Worm (Caenorhabditis elegans) whole organism, L2 larva: ENCODE results near the gene nhr-123.

Experiments used
- C34F6.9 ChIP-seq: fragments of 150-350 bp; optimal IDR thresholded peaks from 2 replicates; lab custom pipeline; 2014; ENCODE audit warnings: missing biosample characterization, missing genetic modification characterization
- R02D3.7 ChIP-seq: fragments of 150-350 bp; optimal IDR thresholded peaks from 2 replicates; lab custom pipeline; 2014; ENCODE audit warnings: missing biosample characterization, missing genetic modification characterization
- Y55F3AM.14 ChIP-seq: fragments of 200-800 bp; sonication (Bioruptor generic); optimal IDR thresholded peaks from 2 replicates; lab custom pipeline; 2018; ENCODE audit warnings: mild to moderate bottlenecking, missing genetic modification characterization, missing compliant biosample characterization
- ZK546.5 ChIP-seq: sonication (generic microtip); optimal IDR thresholded peaks from 2 replicates; lab custom pipeline; 2017; ENCODE audit warnings: missing biosample characterization, missing genetic modification characterization
- ama-1 ChIP-seq: fragments of 150-350 bp; optimal IDR thresholded peaks from 2 replicates; lab custom pipeline; 2018; ENCODE audit warnings: inconsistent platforms
- blmp-1 ChIP-seq: sonication (generic microtip); optimal IDR thresholded peaks from 2 replicates; lab custom pipeline; 2017; ENCODE audit warnings: missing genetic modification characterization, mild to moderate bottlenecking, missing compliant biosample characterization, antibody characterized with exemption, moderate library complexity; ENCODE audit not compliant: insufficient read depth
- ceh-16 ChIP-seq: fragments of 150-350 bp; optimal IDR thresholded peaks from 2 replicates; lab custom pipeline; 2014; ENCODE audit warnings: missing biosample characterization, missing genetic modification characterization
- ceh-82 ChIP-seq: fragments of 150-350 bp; optimal IDR thresholded peaks from 2 replicates; lab custom pipeline; 2014; ENCODE audit warnings: missing biosample characterization, missing genetic modification characterization
- dmd-4 ChIP-seq: sonication (generic microtip); optimal IDR thresholded peaks from 2 replicates; lab custom pipeline; 2017; ENCODE audit warnings: missing biosample characterization, missing genetic modification characterization
- elt-1 ChIP-seq: fragments of 150-350 bp; optimal IDR thresholded peaks from 2 replicates; lab custom pipeline; 2014; ENCODE audit warnings: missing biosample characterization, missing genetic modification characterization
- fos-1 ChIP-seq: fragments of 150-350 bp; optimal IDR thresholded peaks from 2 replicates; lab custom pipeline; 2014; ENCODE audit warnings: missing biosample characterization, missing genetic modification characterization
- gmeb-1 ChIP-seq: fragments of 150-350 bp; optimal IDR thresholded peaks from 2 replicates; lab custom pipeline; 2014; ENCODE audit warnings: missing biosample characterization, missing genetic modification characterization
- lin-11 ChIP-seq: fragments of 150-350 bp; sonication (generic microtip); optimal IDR thresholded peaks from 2 replicates; lab custom pipeline; 2014; ENCODE audit warnings: missing biosample characterization, missing genetic modification characterization, inconsistent platforms, mixed read lengths
- lin-13 ChIP-seq: fragments of 150-350 bp; optimal IDR thresholded peaks from 2 replicates; lab custom pipeline; 2014; ENCODE audit warnings: missing biosample characterization, missing genetic modification reagents, missing genetic modification characterization
- lsy-2 ChIP-seq, 2 experiments: fragments of 150-350 bp in 1 of 2; sonication (generic microtip) in 1 of 2; optimal IDR thresholded peaks; 2 replicates each; lab custom pipeline; 2014 to 2017; ENCODE audit warnings: missing biosample characterization in 2 of 2, missing genetic modification characterization in 2 of 2
- mbf-1 ChIP-seq: sonication (generic microtip); optimal IDR thresholded peaks from 2 replicates; lab custom pipeline; 2017; ENCODE audit warnings: missing biosample characterization, missing genetic modification characterization
- nhr-10 ChIP-seq: sonication (generic microtip); optimal IDR thresholded peaks from 2 replicates; lab custom pipeline; 2017; ENCODE audit warnings: missing biosample characterization, missing genetic modification characterization
- nhr-12 ChIP-seq: fragments of 150-350 bp; optimal IDR thresholded peaks from 2 replicates; lab custom pipeline; 2014; ENCODE audit warnings: missing biosample characterization, missing genetic modification characterization
- nhr-129 ChIP-seq: fragments of 150-350 bp; optimal IDR thresholded peaks from 2 replicates; lab custom pipeline; 2014; ENCODE audit warnings: missing biosample characterization, missing genetic modification characterization
- nhr-21 ChIP-seq: fragments of 150-350 bp; optimal IDR thresholded peaks from 2 replicates; lab custom pipeline; 2014; ENCODE audit warnings: missing biosample characterization, missing genetic modification characterization
- nhr-23 ChIP-seq: fragments of 150-350 bp; optimal IDR thresholded peaks from 2 replicates; lab custom pipeline; 2014; ENCODE audit warnings: missing biosample characterization, missing genetic modification reagents, missing genetic modification characterization
- nhr-237 ChIP-seq: fragments of 150-350 bp; optimal IDR thresholded peaks from 2 replicates; lab custom pipeline; 2014; ENCODE audit warnings: missing biosample characterization, missing genetic modification characterization
- nhr-25 ChIP-seq: fragments of 150-350 bp; sonication (generic microtip); optimal IDR thresholded peaks from 3 replicates; lab custom pipeline; 2014; ENCODE audit warnings: missing biosample characterization, missing genetic modification characterization
- nhr-6 ChIP-seq: fragments of 150-350 bp; optimal IDR thresholded peaks from 2 replicates; lab custom pipeline; 2014; ENCODE audit warnings: missing biosample characterization, missing genetic modification characterization
- nhr-77 ChIP-seq: fragments of 150-350 bp; optimal IDR thresholded peaks from 2 replicates; lab custom pipeline; 2014; ENCODE audit warnings: missing biosample characterization, missing genetic modification characterization
- peb-1 ChIP-seq: fragments of 150-350 bp; optimal IDR thresholded peaks from 2 replicates; lab custom pipeline; 2014; ENCODE audit warnings: missing biosample characterization, missing genetic modification characterization
- sem-4 ChIP-seq: fragments of 150-350 bp; optimal IDR thresholded peaks from 2 replicates; lab custom pipeline; 2014; ENCODE audit warnings: missing biosample characterization, missing genetic modification reagents, missing genetic modification characterization
- skn-1 ChIP-seq: sonication (generic microtip); optimal IDR thresholded peaks from 2 replicates; lab custom pipeline; 2017; ENCODE audit warnings: missing biosample characterization, missing genetic modification characterization
- sma-3 ChIP-seq: sonication (generic microtip); optimal IDR thresholded peaks from 2 replicates; lab custom pipeline; 2016; ENCODE audit warnings: missing genetic modification reagents, missing genetic modification characterization, missing compliant biosample characterization
- unc-62 ChIP-seq: fragments of 150-350 bp; optimal IDR thresholded peaks from 2 replicates; lab custom pipeline; 2014; ENCODE audit warnings: missing biosample characterization, missing genetic modification reagents, missing genetic modification characterization
- ztf-11 ChIP-seq: sonication (generic microtip); optimal IDR thresholded peaks from 2 replicates; lab custom pipeline; 2017; ENCODE audit warnings: missing biosample characterization, missing genetic modification characterization
- ztf-4 ChIP-seq: fragments of 150-350 bp; optimal IDR thresholded peaks from 2 replicates; lab custom pipeline; 2014; ENCODE audit warnings: missing biosample characterization, missing genetic modification characterization

The nhr-123 gene

ce11 chrV:438094-438493 lies 13.2 kb upstream of the nhr-123 start, which contains the start of gene B0554.1:
Gene B0554.1, plus strand, starts transcription at chrV:438394.
- TF ChIP-seq Y55F3AM.14 (GFP tag; lab: Kevin White, UChicago), result no peak
- TF ChIP-seq R02D3.7 (tag; lab: Kevin White, UChicago), result no peak
- TF ChIP-seq skn-1 (tag; lab: Kevin White, UChicago), result no peak
- no peak for TF ChIP-seq nhr-129 (tag; lab: Kevin White, UChicago)
- TF ChIP-seq nhr-25, result no peak
- no peak for TF ChIP-seq nhr-6 (tag; lab: Kevin White, UChicago)
- TF ChIP-seq lin-11 (tag; lab: Kevin White, UChicago), result no peak
- no peak for TF ChIP-seq C34F6.9 (tag; lab: Kevin White, UChicago)
- TF ChIP-seq nhr-23 (tag; lab: Kevin White, UChicago), result no peak
- no peak for TF ChIP-seq dmd-4 (tag; lab: Kevin White, UChicago)
- TF ChIP-seq unc-62 (GFP tag; lab: Kevin White, UChicago), result no peak
- no peak for TF ChIP-seq ZK546.5 (tag; lab: Kevin White, UChicago)
- TF ChIP-seq nhr-10 (tag; lab: Kevin White, UChicago), result no peak
- no peak for TF ChIP-seq ceh-82

DNA sequence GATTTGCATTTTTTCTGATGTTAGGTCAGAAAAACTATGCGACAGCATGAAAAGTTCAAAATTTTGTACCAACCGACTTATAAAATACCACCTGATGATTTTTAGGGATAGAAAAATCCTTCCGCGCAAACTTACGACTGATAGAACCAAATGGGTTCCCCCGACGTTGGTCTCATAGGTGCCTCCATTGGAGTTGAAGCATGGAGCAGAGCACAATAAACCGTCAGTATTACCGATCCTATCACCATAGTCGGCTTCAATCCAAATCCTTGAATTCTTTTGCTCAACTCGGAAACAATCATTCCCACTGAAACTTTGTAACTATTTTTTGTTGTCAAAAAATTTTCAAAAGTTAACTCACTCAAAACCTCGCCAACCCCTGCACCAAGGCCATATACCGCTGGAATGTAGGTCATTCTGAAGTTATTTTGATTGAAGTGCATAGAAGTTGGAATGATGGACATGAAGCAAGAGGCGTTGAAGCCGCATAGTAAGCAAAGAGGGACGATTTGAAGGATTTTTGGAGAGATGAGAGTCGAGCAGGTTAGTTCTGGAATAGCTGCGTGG lies 12.0 kb upstream of the nhr-123 start:
- TF ChIP-seq sem-4 (tag; lab: Kevin White, UChicago) (no peak), sma-3 (GFP tag; lab: Kevin White, UChicago) (no peak), C34F6.9 (tag; lab: Kevin White, UChicago) (no peak), mbf-1 (tag; lab: Kevin White, UChicago) (no peak), lin-13 (GFP tag; lab: Kevin White, UChicago) (no peak), peb-1 (tag; lab: Kevin White, UChicago) (no peak), ceh-16 (tag; lab: Kevin White, UChicago) (no peak), nhr-12 (tag; lab: Kevin White, UChicago) (no peak), dmd-4 (tag; lab: Kevin White, UChicago) (no peak), lsy-2 (tag; optimal IDR thresholded peaks at IDR 0.05; lab: Kevin White, UChicago) (no peak), elt-1 (tag; lab: Kevin White, UChicago) (no peak)

DNA sequence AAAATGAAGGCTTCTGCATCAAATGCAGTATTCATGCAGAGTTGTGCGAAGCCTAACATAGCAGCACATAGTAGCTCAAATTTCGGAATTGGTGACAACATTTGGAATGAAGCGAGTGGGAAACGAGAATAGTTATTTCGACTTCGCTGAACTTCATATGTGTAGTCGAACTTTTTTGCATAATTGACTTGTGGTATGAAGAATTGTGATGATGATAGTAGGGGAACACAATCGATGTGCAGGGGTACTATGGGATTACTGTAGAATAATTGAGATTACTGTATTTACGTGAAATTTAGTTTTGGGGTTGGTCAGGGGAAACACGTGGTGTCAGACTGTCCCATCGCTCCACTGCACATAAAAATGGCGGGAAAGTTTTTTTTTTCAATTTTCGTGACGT lies 10.3 kb upstream of the nhr-123 start, which contains the start of gene B0554.7:
B0554.7 (minus strand) TSS at position 101 of the 400 bp plus-strand sequence.
- no peak for TF ChIP-seq ama-1 (lab: Kevin White, UChicago)
- TF ChIP-seq, all 48 proteins: peak for 0

- TF ChIP-seq ztf-4 (tag; lab: Kevin White, UChicago), result no peak
These were observed 8.1 kb upstream of the nhr-123 start, which contains the start of gene srh-33 for ce11 chrV:443193-443592. Gene srh-33, minus strand, starts transcription at chrV:443293.

DNA sequence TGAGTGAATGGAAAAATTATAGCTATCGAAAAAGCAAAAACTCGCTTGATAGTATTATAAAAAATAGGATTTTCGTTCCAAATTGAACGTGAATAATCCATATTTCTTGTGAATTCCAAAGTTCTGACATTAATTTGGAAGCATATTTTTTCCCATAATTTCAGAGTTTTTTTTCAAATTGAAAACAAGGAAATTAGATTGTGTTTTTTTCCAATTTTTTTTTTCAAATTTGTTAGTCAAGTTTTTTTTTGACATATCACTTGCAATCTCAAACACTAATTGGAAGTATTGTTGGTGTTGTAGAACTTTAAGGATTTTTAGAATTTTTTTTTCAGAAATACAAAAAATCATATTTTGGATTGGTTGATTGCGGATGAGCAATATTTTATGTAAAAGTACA lies 4.7 kb upstream of the nhr-123 start, which contains the start of gene srh-34:
srh-34 (minus strand) TSS at position 101 of the 400 bp plus-strand sequence.
- TF ChIP-seq nhr-237 (tag; lab: Kevin White, UChicago) (no peak), C34F6.9 (tag; lab: Kevin White, UChicago) (no peak), nhr-25 (no peak), lin-13 (GFP tag; lab: Kevin White, UChicago) (no peak), fos-1 (tag; lab: Kevin White, UChicago) (no peak), mbf-1 (tag; lab: Kevin White, UChicago) (no peak), blmp-1 (tag; lab: Kevin White, UChicago) (no peak), nhr-23 (tag; lab: Kevin White, UChicago) (no peak), ztf-11 (tag; lab: Kevin White, UChicago) (no peak), nhr-77 (tag; lab: Kevin White, UChicago) (no peak), peb-1 (tag; lab: Kevin White, UChicago) (no peak), nhr-21 (tag; lab: Kevin White, UChicago) (no peak), lin-11 (tag; lab: Kevin White, UChicago) (no peak), gmeb-1 (tag; lab: Kevin White, UChicago) (no peak), ceh-82 (no peak), ama-1 (lab: Kevin White, UChicago) (no peak), nhr-10 (tag; lab: Kevin White, UChicago) (no peak)
- TF ChIP-seq, all 48 proteins: peak for 0
